Worm (Caenorhabditis elegans) whole organism, L1 larva: ENCODE data around the gene tag-342.
"Not testable (repeated sequence)": the region's sequence is repeated elsewhere in the genome, so short reads cannot be mapped to it uniquely, and the experiment has no call there.

Source experiments
- C16A3.4 ChIP-seq: fragments of 150-350 bp; optimal IDR thresholded peaks from 2 replicates; lab custom pipeline; 2014; ENCODE audit warnings: missing biosample characterization, missing genetic modification characterization
- C34B4.2 ChIP-seq: sonication (generic microtip); optimal IDR thresholded peaks from 2 replicates; lab custom pipeline; 2017; ENCODE audit warnings: mild to moderate bottlenecking, missing genetic modification characterization, missing compliant biosample characterization
- ceh-8 ChIP-seq: fragments of 200-800 bp; sonication (Bioruptor generic); optimal IDR thresholded peaks from 2 replicates; lab custom pipeline; 2018; ENCODE audit warnings: mild to moderate bottlenecking, missing genetic modification characterization, moderate library complexity, missing compliant biosample characterization
- ceh-82 ChIP-seq, 3 experiments: fragments of 150-350 bp in 1 of 3; sonication (generic microtip) in 2 of 3; optimal IDR thresholded peaks; 2 replicates each; lab custom pipeline; 2014 to 2017; ENCODE audit warnings: missing biosample characterization in 3 of 3, missing genetic modification characterization in 3 of 3
- dsc-1 ChIP-seq: sonication (generic microtip); optimal IDR thresholded peaks from 2 replicates; lab custom pipeline; 2016; ENCODE audit warnings: mild to moderate bottlenecking, missing genetic modification characterization, missing compliant biosample characterization
- efl-1 ChIP-seq, 4 experiments: fragments of 150-350 bp; optimal IDR thresholded peaks in 3 of 4; peaks in 1 of 4; 1 replicate in 1 of 4; 2 replicates in 3 of 4; lab custom pipeline; 2014; ENCODE audit warnings: missing biosample characterization in 2 of 4, missing genetic modification characterization in 2 of 4, missing genetic modification reagents in 2 of 4
- egl-27 ChIP-seq, 2 experiments: fragments of 150-350 bp in 1 of 2; sonication (generic microtip); optimal IDR thresholded peaks; 3 replicates each; lab custom pipeline; 2017 to 2018; ENCODE audit warnings: missing biosample characterization in 2 of 2, missing genetic modification characterization in 2 of 2, missing genetic modification reagents in 2 of 2
- elt-2 ChIP-seq: sonication (generic microtip); optimal IDR thresholded peaks from 2 replicates; lab custom pipeline; 2016; ENCODE audit warnings: missing genetic modification characterization, mild to moderate bottlenecking, inconsistent platforms, missing compliant biosample characterization, missing genetic modification reagents
- fkh-4 ChIP-seq: sonication (generic microtip); optimal IDR thresholded peaks from 2 replicates; lab custom pipeline; 2016; ENCODE audit warnings: missing compliant biosample characterization, missing genetic modification characterization, borderline replicate concordance
- hpl-2 ChIP-seq: fragments of 150-350 bp; optimal IDR thresholded peaks from 2 replicates; lab custom pipeline; 2014; ENCODE audit warnings: missing biosample characterization, missing genetic modification reagents, missing genetic modification characterization
- isw-1 ChIP-seq: fragments of 200-800 bp; sonication (Bioruptor generic); IDR thresholded peaks from 2 replicates; pipeline ENCODE4 v1.3.6; 2022; ENCODE audit warnings: missing genetic modification characterization, missing compliant biosample characterization
- jun-1 ChIP-seq: fragments of 150-350 bp; optimal IDR thresholded peaks from 2 replicates; lab custom pipeline; 2014; ENCODE audit warnings: missing biosample characterization, missing genetic modification reagents, missing genetic modification characterization
- lin-15B ChIP-seq: fragments of 150-350 bp; sonication (generic microtip); optimal IDR thresholded peaks from 3 replicates; lab custom pipeline; 2014; ENCODE audit warnings: missing biosample characterization, missing genetic modification characterization
- lin-35 ChIP-seq, 2 experiments: fragments of 150-350 bp; optimal IDR thresholded peaks; 2 replicates each; lab custom pipeline; 2014; ENCODE audit warnings: missing biosample characterization in 2 of 2, missing genetic modification characterization in 2 of 2, missing genetic modification reagents in 2 of 2
- lin-39 ChIP-seq: fragments of 150-350 bp; optimal IDR thresholded peaks from 2 replicates; lab custom pipeline; 2014; ENCODE audit warnings: missing biosample characterization, missing genetic modification reagents, missing genetic modification characterization
- lir-3 ChIP-seq: sonication (generic microtip); optimal IDR thresholded peaks from 2 replicates; lab custom pipeline; 2016; ENCODE audit warnings: mild to moderate bottlenecking, missing genetic modification characterization, moderate library complexity, missing compliant biosample characterization; ENCODE audit not compliant: poor library complexity
- lsy-2 ChIP-seq, 2 experiments: fragments of 150-350 bp; optimal IDR thresholded peaks; 2 replicates each; lab custom pipeline; 2014; ENCODE audit warnings: missing biosample characterization in 2 of 2, missing genetic modification characterization in 2 of 2
- mdl-1 ChIP-seq, 2 experiments: fragments of 150-350 bp; optimal IDR thresholded peaks; 2 replicates each; lab custom pipeline; 2014 to 2017; ENCODE audit warnings: missing biosample characterization in 2 of 2, missing genetic modification characterization in 2 of 2, inconsistent platforms in 1 of 2
- nhr-20 ChIP-seq: sonication (generic microtip); optimal IDR thresholded peaks from 2 replicates; lab custom pipeline; 2016; ENCODE audit warnings: mild to moderate bottlenecking, missing genetic modification characterization, missing compliant biosample characterization
- nhr-28 ChIP-seq: fragments of 150-350 bp; optimal IDR thresholded peaks from 2 replicates; lab custom pipeline; 2014; ENCODE audit warnings: missing biosample characterization, missing genetic modification characterization
- nhr-47 ChIP-seq: sonication (generic microtip); optimal IDR thresholded peaks from 2 replicates; lab custom pipeline; 2016; ENCODE audit warnings: mild to moderate bottlenecking, missing genetic modification characterization, moderate library complexity, missing compliant biosample characterization
- nhr-76 ChIP-seq: sonication (generic microtip); optimal IDR thresholded peaks from 2 replicates; lab custom pipeline; 2017; ENCODE audit warnings: missing biosample characterization, missing genetic modification characterization
- nhr-77 ChIP-seq: fragments of 150-350 bp; optimal IDR thresholded peaks from 2 replicates; lab custom pipeline; 2014; ENCODE audit warnings: missing biosample characterization, missing genetic modification characterization
- nhr-85 ChIP-seq: sonication (generic microtip); peaks from one replicate; lab custom pipeline; 2016; ENCODE audit warnings: missing genetic modification characterization, inconsistent platforms, missing compliant biosample characterization
- nhr-90 ChIP-seq: sonication (generic microtip); optimal IDR thresholded peaks from 2 replicates; lab custom pipeline; 2016; ENCODE audit warnings: mild to moderate bottlenecking, missing genetic modification characterization, missing compliant biosample characterization; ENCODE audit not compliant: poor library complexity
- pax-3 ChIP-seq: fragments of 200-800 bp; sonication (Bioruptor generic); optimal IDR thresholded peaks from 2 replicates; lab custom pipeline; 2018; ENCODE audit warnings: mild to moderate bottlenecking, missing genetic modification characterization, moderate library complexity, missing compliant biosample characterization
- pqm-1 ChIP-seq: sonication (generic microtip); optimal IDR thresholded peaks from 3 replicates; lab custom pipeline; 2017; ENCODE audit warnings: missing biosample characterization, missing genetic modification characterization
- sox-4 ChIP-seq: sonication (generic microtip); optimal IDR thresholded peaks from 2 replicates; lab custom pipeline; 2016; ENCODE audit warnings: missing genetic modification characterization, missing compliant biosample characterization
- tbx-2 ChIP-seq: sonication (generic microtip); optimal IDR thresholded peaks from 2 replicates; lab custom pipeline; 2016; ENCODE audit warnings: missing genetic modification characterization, missing compliant biosample characterization
- tlp-1 ChIP-seq: fragments of 150-350 bp; optimal IDR thresholded peaks from 2 replicates; lab custom pipeline; 2014; ENCODE audit warnings: missing biosample characterization, missing genetic modification characterization
- xbp-1 ChIP-seq: sonication (generic microtip); optimal IDR thresholded peaks from 2 replicates; lab custom pipeline; 2016; ENCODE audit warnings: missing genetic modification characterization, missing compliant biosample characterization
- zag-1 ChIP-seq: fragments of 150-350 bp; optimal IDR thresholded peaks from 2 replicates; lab custom pipeline; 2014; ENCODE audit warnings: missing biosample characterization, missing genetic modification characterization
- zip-4 ChIP-seq: fragments of 200-800 bp; sonication (Bioruptor generic); optimal IDR thresholded peaks from 2 replicates; lab custom pipeline; 2018; ENCODE audit warnings: mild to moderate bottlenecking, missing genetic modification characterization, moderate library complexity, missing compliant biosample characterization
- ztf-4 ChIP-seq: fragments of 150-350 bp; optimal IDR thresholded peaks from 2 replicates; lab custom pipeline; 2014; ENCODE audit warnings: missing biosample characterization, missing genetic modification characterization

Gene tag-342

ce11 chrIII:9467857-9468256 lies at the start of gene tag-342:
TSS of gene tag-342 (plus strand) at chrIII:9468157.
- no peak for TF ChIP-seq C34B4.2
- no peak for TF ChIP-seq sox-4 (tag; lab: Kevin White, UChicago)
- no peak for TF ChIP-seq mdl-1 (tag; optimal IDR thresholded peaks at IDR 0.05; lab: Kevin White, UChicago)
- TF ChIP-seq ztf-4 (tag; lab: Kevin White, UChicago): no peak
- TF ChIP-seq elt-2 (tag; lab: Kevin White, UChicago): no peak
- no peak for TF ChIP-seq tlp-1 (tag; lab: Kevin White, UChicago)
- TF ChIP-seq pqm-1 (tag; lab: Kevin White, UChicago): no peak
- TF ChIP-seq pax-3 (tag; lab: Kevin White, UChicago): no peak
- TF ChIP-seq nhr-47 (tag; lab: Kevin White, UChicago): no peak
- TF ChIP-seq efl-1 (optimal IDR thresholded peaks at IDR 0.05; lab: Kevin White, UChicago): no peak
- no peak for TF ChIP-seq efl-1 (GFP tag; optimal IDR thresholded peaks at IDR 0.05 in 1 of 2; lab: Kevin White, UChicago)
- TF ChIP-seq isw-1: no peak
- TF ChIP-seq nhr-77: no peak
- no peak for TF ChIP-seq fkh-4
- TF ChIP-seq lin-39: no peak
- TF ChIP-seq xbp-1: no peak
- TF ChIP-seq zip-4 (GFP tag; lab: Kevin White, UChicago): no peak
- no peak for TF ChIP-seq nhr-28 (tag; lab: Kevin White, UChicago)
- no peak for TF ChIP-seq C16A3.4 (tag; lab: Kevin White, UChicago)
- no peak for TF ChIP-seq zag-1
- TF ChIP-seq hpl-2 (GFP tag; lab: Kevin White, UChicago): no peak

- TF ChIP-seq ceh-8 (GFP tag; lab: Kevin White, UChicago); nhr-77; lin-15B (tag; lab: Kevin White, UChicago): not testable (repeated sequence)
These were observed 47.7 kb upstream of the tag-342 start, which contains the start of gene T26G10.4 for ce11 chrIII:9420231-9420630. TSS of gene T26G10.4 (plus strand) at chrIII:9420531.

ce11 chrIII:9426301-9426700 lies 41.7 kb upstream of the tag-342 start, which contains the start of gene T26G10.5:
TSS of gene T26G10.5 (minus strand) at chrIII:9426401.
- TF ChIP-seq dsc-1 (tag; lab: Kevin White, UChicago): no peak

ce11 chrIII:9433576-9434107 lies 34.3 kb upstream of the tag-342 start, which contains the start of gene cpar-1:
TSS of gene cpar-1 (plus strand) at chrIII:9434057.
- TF ChIP-seq mdl-1 (tag; optimal IDR thresholded peaks at IDR 0.05; lab: Kevin White, UChicago): no peak
- TF ChIP-seq nhr-76 (tag; lab: Kevin White, UChicago): no peak
- no peak for TF ChIP-seq efl-1 (optimal IDR thresholded peaks at IDR 0.05; lab: Kevin White, UChicago)
- peak in 1 of 2 experiments; percentile 12 for TF ChIP-seq efl-1 (GFP tag; optimal IDR thresholded peaks at IDR 0.05 in 1 of 2; lab: Kevin White, UChicago)
- no peak for TF ChIP-seq nhr-77
- TF ChIP-seq nhr-85 (tag; lab: Kevin White, UChicago): peak; percentile 21

- TF ChIP-seq ceh-82 (tag; optimal IDR thresholded peaks at IDR 0.05; lab: Kevin White, UChicago) (no peak), jun-1 (tag; lab: Kevin White, UChicago) (no peak), egl-27 (tag; optimal IDR thresholded peaks at IDR 0.05; lab: Kevin White, UChicago) (no peak), lsy-2 (tag; optimal IDR thresholded peaks at IDR 0.05; lab: Kevin White, UChicago) (no peak), lin-35 (GFP tag; optimal IDR thresholded peaks at IDR 0.05; lab: Kevin White, UChicago) (no peak), lir-3 (tag; lab: Kevin White, UChicago) (no peak), nhr-20 (tag; lab: Kevin White, UChicago) (no peak), tbx-2 (tag; lab: Kevin White, UChicago) (no peak), nhr-90 (tag; lab: Kevin White, UChicago) (no peak)
These were observed 33.0 kb upstream of the tag-342 start for ce11 chrIII:9434999-9435398.
